Fruit fly (Drosophila melanogaster) whole organism, prepupa: ENCODE measurements around the gene CG32284.

ENCODE experiments used
- CG4318 ChIP-seq: fragments of 200-800 bp; sonication (Bioruptor generic); optimal IDR thresholded peaks from 3 replicates; lab custom pipeline; 2017; ENCODE audit warnings: missing biosample characterization, mild to moderate bottlenecking, missing genetic modification characterization
- CG8119 ChIP-seq: fragments of 200-800 bp; sonication (Bioruptor generic); IDR thresholded peaks from 3 replicates; pipeline ENCODE4 v1.3.6; 2022; ENCODE audit warnings: missing biosample characterization, missing genetic modification characterization
- Eip75B ChIP-seq: fragments of 200-800 bp; sonication (Bioruptor generic); optimal IDR thresholded peaks from 3 replicates; lab custom pipeline; 2016; ENCODE audit warnings: missing biosample characterization, missing genetic modification characterization
- Hr39 ChIP-seq: fragments of 200-800 bp; sonication (Bioruptor generic); optimal IDR thresholded peaks from 2 replicates; lab custom pipeline; 2016; ENCODE audit warnings: missing biosample characterization, missing genetic modification characterization
- Sox15 ChIP-seq: fragments of 200-800 bp; sonication (Bioruptor generic); optimal IDR thresholded peaks from 3 replicates; lab custom pipeline; 2016; ENCODE audit warnings: missing biosample characterization, missing genetic modification characterization
- eg ChIP-seq: fragments of 200-800 bp; sonication (Bioruptor generic); IDR thresholded peaks from 3 replicates; pipeline ENCODE4 v1.3.6; 2022; ENCODE audit warnings: missing biosample characterization, missing genetic modification characterization

- TF ChIP-seq Sox15 (GFP tag; lab: Kevin White, UChicago) (no peak), CG8119 (GFP tag; lab: Robert Waterston, UW) (no peak), CG4318 (GFP tag; lab: Kevin White, UChicago) (no peak), Hr39 (GFP tag; lab: Kevin White, UChicago) (no peak), eg (GFP tag; lab: Robert Waterston, UW) (no peak), Eip75B (GFP tag; lab: Kevin White, UChicago) (no peak)
These were observed 8.6 kb upstream of the CG32284 start for dm6 chr3L:3177872-3178271.
